Fruit fly (Drosophila melanogaster): ENCODE measurements around the gene spen.

spen gene

DNA sequence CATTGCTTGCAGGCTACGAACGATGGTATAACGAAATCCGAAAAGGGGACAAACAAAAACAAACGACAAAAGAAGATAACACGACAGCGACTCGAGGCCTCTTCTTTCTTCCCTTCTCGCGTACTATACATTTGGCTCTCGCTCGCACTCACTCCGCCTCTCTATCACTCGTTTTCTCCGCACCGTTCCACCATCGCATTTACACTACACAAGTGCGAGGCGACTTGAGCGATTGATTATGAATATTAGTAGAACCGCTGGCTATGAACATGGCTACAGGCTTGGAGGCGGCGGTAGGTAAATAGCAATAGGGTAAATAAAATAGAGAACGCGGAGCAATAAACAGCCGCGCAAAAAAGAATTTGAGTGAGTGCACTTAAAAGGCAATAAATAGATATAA is 61.7 kb downstream of the spen start (continued):
- no peak for TF ChIP-seq CG7963 (GFP tag; IDR thresholded peaks at IDR 0.05; ENCODE audit: partially characterized antibody)
- TF ChIP-seq CG11695 (GFP tag; IDR thresholded peaks at IDR 0.05): no peak
- no peak for TF ChIP-seq Antp (GFP tag; optimal IDR thresholded peaks at IDR 0.05)
- TF ChIP-seq jing (GFP tag; optimal IDR thresholded peaks at IDR 0.05): no peak
- no peak for TF ChIP-seq CG13123 (GFP tag; optimal IDR thresholded peaks at IDR 0.05)
- peak; percentile 67 for TF ChIP-seq CG6813 (GFP tag; optimal IDR thresholded peaks at IDR 0.05)
- TF ChIP-seq unpg (GFP tag; optimal IDR thresholded peaks at IDR 0.05): peak; percentile 18
- TF ChIP-seq CG18262 (tag; optimal IDR thresholded peaks at IDR 0.05): peak; percentile 15
- TF ChIP-seq crol (GFP tag; IDR thresholded peaks at IDR 0.05): peak; percentile 83
- TF ChIP-seq chif (GFP tag; optimal IDR thresholded peaks at IDR 0.05): peak in 1 of 2 experiments; percentile 10
- no peak for TF ChIP-seq CG16863 (GFP tag; optimal IDR thresholded peaks at IDR 0.05)
- no peak for TF ChIP-seq mld (GFP tag; IDR thresholded peaks at IDR 0.05; ENCODE audit: partially characterized antibody)
- no peak for TF ChIP-seq Mrtf (GFP tag; IDR thresholded peaks at IDR 0.05)
- peak; percentile 71 for TF ChIP-seq wek (GFP tag; optimal IDR thresholded peaks at IDR 0.05)
- peak; percentile 21 for TF ChIP-seq CG2875 (GFP tag; optimal IDR thresholded peaks at IDR 0.05)
- TF ChIP-seq ken (GFP tag; IDR thresholded peaks at IDR 0.05): no peak
- TF ChIP-seq Sox100B (GFP tag; optimal IDR thresholded peaks at IDR 0.05): peak; percentile 42
- TF ChIP-seq tx (GFP tag; optimal IDR thresholded peaks at IDR 0.05): no peak
- TF ChIP-seq fd64A (GFP tag; optimal IDR thresholded peaks at IDR 0.05): peak; percentile 28
- no peak for TF ChIP-seq ERR (GFP tag; optimal IDR thresholded peaks at IDR 0.05)
- peak; percentile 17 for TF ChIP-seq YL-1 (GFP tag; optimal IDR thresholded peaks at IDR 0.05)
- TF ChIP-seq gem (tag; optimal IDR thresholded peaks at IDR 0.05): peak; percentile 21
- TF ChIP-seq Bgb (GFP tag; IDR thresholded peaks at IDR 0.05; ENCODE audit: partially characterized antibody): no peak
- TF ChIP-seq hb (GFP tag; IDR thresholded peaks at IDR 0.05; ENCODE audit: partially characterized antibody): no peak
- TF ChIP-seq bab2 (GFP tag; optimal IDR thresholded peaks at IDR 0.05): peak; percentile 59
- TF ChIP-seq CG2202 (tag; optimal IDR thresholded peaks at IDR 0.05): peak; percentile 35
- TF ChIP-seq bigmax (GFP tag; optimal IDR thresholded peaks at IDR 0.05): no peak
- TF ChIP-seq HmgZ (tag; optimal IDR thresholded peaks at IDR 0.05): peak; percentile 11
- peak; percentile 13 for TF ChIP-seq CG18619 (GFP tag; optimal IDR thresholded peaks at IDR 0.05)
- TF ChIP-seq trh (GFP tag; optimal IDR thresholded peaks at IDR 0.05): peak; percentile 3
- peak; percentile 32; the same call in 1 of the 3 replicates for TF ChIP-seq zfh1 (GFP tag; IDR thresholded peaks at IDR 0.05)
- TF ChIP-seq CG1024 (GFP tag; IDR thresholded peaks at IDR 0.05): peak; percentile 28; the same call in 1 of the 2 replicates
- no peak for TF ChIP-seq CG10274 (GFP tag; optimal IDR thresholded peaks at IDR 0.05)
- TF ChIP-seq gt (GFP tag; IDR thresholded peaks at IDR 0.05): no peak
- TF ChIP-seq Hmr (GFP tag; optimal IDR thresholded peaks at IDR 0.05): peak; percentile 50
- no peak for TF ChIP-seq MBD-R2 (GFP tag; IDR thresholded peaks at IDR 0.05)
- TF ChIP-seq gcm2 (GFP tag; optimal IDR thresholded peaks at IDR 0.05): no peak
- no peak for TF ChIP-seq CG8478 (optimal IDR thresholded peaks at IDR 0.05)
- no peak for TF ChIP-seq fd96Cb (tag; optimal IDR thresholded peaks at IDR 0.05)
- TF ChIP-seq CG14667 (GFP tag; IDR thresholded peaks at IDR 0.05): no peak
- no peak for TF ChIP-seq yki (optimal IDR thresholded peaks at IDR 0.05)
- no peak for TF ChIP-seq CG9932 (GFP tag; IDR thresholded peaks at IDR 0.05)
- no peak for TF ChIP-seq cato (GFP tag; optimal IDR thresholded peaks at IDR 0.05; ENCODE audit: borderline replicate concordance)
- TF ChIP-seq lilli (GFP tag; optimal IDR thresholded peaks at IDR 0.05): peak; percentile 1
- TF ChIP-seq ac (GFP tag; optimal IDR thresholded peaks at IDR 0.05): peak; percentile 47
- TF ChIP-seq CG15011 (GFP tag; optimal IDR thresholded peaks at IDR 0.05): peak; percentile 34
- peak; percentile 16; the same call in 1 of the 2 replicates for TF ChIP-seq Adf1 (GFP tag; IDR thresholded peaks at IDR 0.05)
- TF ChIP-seq CG12659 (GFP tag; optimal IDR thresholded peaks at IDR 0.05): peak; percentile 20
- peak; percentile 55 for TF ChIP-seq CG8924 (tag; optimal IDR thresholded peaks at IDR 0.05)
- TF ChIP-seq CG11723 (GFP tag; optimal IDR thresholded peaks at IDR 0.05): peak; percentile 1
- TF ChIP-seq aop (GFP tag; IDR thresholded peaks at IDR 0.05): no peak
- TF ChIP-seq CG17912 (GFP tag; optimal IDR thresholded peaks at IDR 0.05): no peak
